Fruit fly (Drosophila melanogaster) whole organism, embryonic: ENCODE data around the gene CG34134.
A peak's percentile ranks its signal among the peaks of the same experiment; 100 is the strongest.

Experiments
- Aef1 ChIP-seq: fragments of 200-800 bp; sonication (Bioruptor generic); IDR thresholded peaks from 3 replicates; pipeline ENCODE4 v1.3.6; 2022; ENCODE audit warnings: missing biosample characterization, missing genetic modification characterization
- Atf-2 ChIP-seq: fragments of 200-800 bp; sonication (Bioruptor generic); optimal IDR thresholded peaks from 2 replicates; lab custom pipeline; 2016; ENCODE audit warnings: missing biosample characterization, missing genetic modification characterization
- Atf6 ChIP-seq: fragments of 200-800 bp; sonication (Bioruptor generic); IDR thresholded peaks from 2 replicates; pipeline ENCODE4 v1.3.6; 2022; ENCODE audit warnings: missing biosample characterization, missing genetic modification characterization
- Awh ChIP-seq: fragments of 200-800 bp; sonication (Bioruptor generic); IDR thresholded peaks from 2 replicates; pipeline ENCODE4, ENCODE4 v1.3.6; 2022; ENCODE audit warnings: missing biosample characterization, missing genetic modification characterization
- CG10565 ChIP-seq: fragments of 200-800 bp; sonication (Bioruptor generic); optimal IDR thresholded peaks from 3 replicates; lab custom pipeline; 2016; ENCODE audit warnings: missing biosample characterization, mild to moderate bottlenecking, missing genetic modification characterization
- CG11093 ChIP-seq: fragments of 200-800 bp; sonication (Bioruptor generic); IDR thresholded peaks from 3 replicates; pipeline ENCODE4 v1.3.6; 2022; ENCODE audit warnings: missing biosample characterization, missing genetic modification characterization
- CG15073 ChIP-seq: fragments of 200-800 bp; sonication (Bioruptor generic); optimal IDR thresholded peaks from 2 replicates; lab custom pipeline; 2016; ENCODE audit warnings: missing biosample characterization, missing genetic modification characterization
- CG1529 ChIP-seq: fragments of 200-800 bp; sonication (Bioruptor generic); optimal IDR thresholded peaks from 3 replicates; lab custom pipeline; 2018; ENCODE audit warnings: missing biosample characterization, missing genetic modification characterization
- CG18599 ChIP-seq: fragments of 200-800 bp; sonication (Bioruptor generic); optimal IDR thresholded peaks from 3 replicates; lab custom pipeline; 2017; ENCODE audit warnings: missing biosample characterization, missing genetic modification characterization, mild to moderate bottlenecking, moderate library complexity, missing genetic modification reagents
- CG30431 ChIP-seq: fragments of 200-800 bp; sonication (Bioruptor generic); optimal IDR thresholded peaks from 2 replicates; lab custom pipeline; 2017; ENCODE audit warnings: missing biosample characterization, missing genetic modification characterization
- CG42726 ChIP-seq: fragments of 200-800 bp; sonication (Bioruptor generic); IDR thresholded peaks from 2 replicates; pipeline ENCODE4 v1.3.6; 2022; ENCODE audit warnings: missing biosample characterization, missing genetic modification characterization; ENCODE audit not compliant: partially characterized antibody
- CG4282 ChIP-seq: fragments of 200-800 bp; sonication (Bioruptor generic); optimal IDR thresholded peaks from 2 replicates; lab custom pipeline; 2016; ENCODE audit warnings: missing biosample characterization, missing genetic modification characterization
- CG4404 ChIP-seq: fragments of 200-800 bp; sonication (Bioruptor generic); IDR thresholded peaks from 2 replicates; pipeline ENCODE4 v1.3.6; 2022; ENCODE audit warnings: missing biosample characterization, missing genetic modification characterization
- CG4707 ChIP-seq: fragments of 200-800 bp; sonication (Bioruptor generic); optimal IDR thresholded peaks from 2 replicates; lab custom pipeline; 2018; ENCODE audit warnings: missing biosample characterization, mild to moderate bottlenecking, missing genetic modification characterization, moderate library complexity
- CG8281 ChIP-seq: fragments of 200-800 bp; sonication (Bioruptor generic); optimal IDR thresholded peaks from 2 replicates; lab custom pipeline; 2018; ENCODE audit warnings: missing biosample characterization, mild to moderate bottlenecking, missing genetic modification characterization, moderate library complexity
- CG8290 ChIP-seq, 3 experiments: fragments of 200-800 bp; sonication (Bioruptor generic); optimal IDR thresholded peaks; 2 replicates each; lab custom pipeline; 2016 to 2019; ENCODE audit warnings: missing biosample characterization in 3 of 3, missing genetic modification characterization in 3 of 3, mild to moderate bottlenecking in 2 of 3, moderate library complexity in 1 of 3
- CG8478 ChIP-seq: fragments of >200 bp; optimal IDR thresholded peaks from 2 replicates; lab custom pipeline; 2018
- CG9932 ChIP-seq: fragments of 200-800 bp; sonication (Bioruptor generic); IDR thresholded peaks from 2 replicates; pipeline ENCODE4 v1.3.6; 2022; ENCODE audit warnings: missing biosample characterization, missing genetic modification characterization
- Deaf1 ChIP-seq: fragments of 200-800 bp; optimal IDR thresholded peaks from 3 replicates; lab custom pipeline; 2019; ENCODE audit warnings: missing biosample characterization, mild to moderate bottlenecking, missing genetic modification characterization, moderate library complexity
- Doc3 ChIP-seq: fragments of 200-800 bp; sonication (Bioruptor generic); IDR thresholded peaks from 3 replicates; pipeline ENCODE4 v1.3.6; 2022; ENCODE audit warnings: missing biosample characterization, missing genetic modification characterization; ENCODE audit not compliant: partially characterized antibody
- Dp ChIP-seq: fragments of 200-800 bp; sonication (Bioruptor generic); optimal IDR thresholded peaks from 2 replicates; lab custom pipeline; 2018; ENCODE audit warnings: missing biosample characterization, mild to moderate bottlenecking, missing genetic modification characterization, moderate library complexity
- GATAe ChIP-seq: fragments of 200-800 bp; sonication (Bioruptor generic); conservative IDR thresholded peaks from 2 replicates; pipeline ENCODE4 v1.3.6; 2022; ENCODE audit warnings: missing biosample characterization, missing genetic modification characterization
- HHEX ChIP-seq: fragments of 200-800 bp; sonication (Bioruptor generic); optimal IDR thresholded peaks from 3 replicates; lab custom pipeline; 2017; ENCODE audit warnings: missing biosample characterization, mild to moderate bottlenecking, missing genetic modification characterization, missing genetic modification reagents
- HLH3B ChIP-seq: fragments of 200-800 bp; sonication (Bioruptor generic); IDR thresholded peaks from 2 replicates; pipeline ENCODE4 v1.3.6; 2022; ENCODE audit warnings: missing biosample characterization, missing genetic modification characterization
- Jarid2 ChIP-seq: fragments of 200-800 bp; sonication (Bioruptor generic); optimal IDR thresholded peaks from 3 replicates; lab custom pipeline; 2017; ENCODE audit warnings: mild to moderate bottlenecking, missing biosample characterization, missing genetic modification reagents, missing genetic modification characterization
- Med ChIP-seq: fragments of 200-800 bp; sonication (Bioruptor generic); peaks from one replicate; lab custom pipeline; 2016; ENCODE audit warnings: missing biosample characterization, missing genetic modification characterization, mild to moderate bottlenecking, inconsistent platforms, moderate library complexity
- Opbp ChIP-seq: fragments of 200-800 bp; sonication (Bioruptor generic); IDR thresholded peaks from 3 replicates; pipeline ENCODE4 v1.3.6; 2022; ENCODE audit warnings: missing biosample characterization, missing genetic modification characterization; ENCODE audit not compliant: partially characterized antibody
- Sin3A ChIP-seq: fragments of >200 bp; optimal IDR thresholded peaks from 2 replicates; lab custom pipeline; 2018
- Sox100B ChIP-seq: fragments of 200-800 bp; sonication (Bioruptor generic); optimal IDR thresholded peaks from 3 replicates; lab custom pipeline; 2018; ENCODE audit warnings: missing biosample characterization, mild to moderate bottlenecking, missing genetic modification characterization
- Tbp ChIP-seq: fragments of >200 bp; optimal IDR thresholded peaks from 2 replicates; lab custom pipeline; 2018; ENCODE audit warnings: missing biosample characterization, missing genetic modification characterization
- bbx ChIP-seq: fragments of 200-800 bp; sonication (Bioruptor generic); IDR thresholded peaks from 2 replicates; pipeline ENCODE4 v1.3.6; 2022; ENCODE audit warnings: missing biosample characterization, missing genetic modification characterization; ENCODE audit not compliant: partially characterized antibody
- dan ChIP-seq: fragments of 200-800 bp; sonication (Bioruptor generic); IDR thresholded peaks from 2 replicates; pipeline ENCODE4 v1.3.6; 2022; ENCODE audit warnings: missing biosample characterization, missing genetic modification characterization
- eve ChIP-seq, 2 experiments: fragments of >200 bp; optimal IDR thresholded peaks; 2 replicates each; lab custom pipeline; 2017; ENCODE audit warnings: missing biosample characterization in 2 of 2, missing genetic modification characterization in 2 of 2
- fru ChIP-seq: fragments of >200 bp; optimal IDR thresholded peaks from 2 replicates; lab custom pipeline; 2017
- hth ChIP-seq: fragments of >200 bp; optimal IDR thresholded peaks from 2 replicates; lab custom pipeline; 2017; ENCODE audit warnings: inconsistent platforms
- insv ChIP-seq, 2 experiments: fragments of 200-800 bp; sonication (Bioruptor generic); optimal IDR thresholded peaks; 3 replicates each; lab custom pipeline; 2016 to 2018; ENCODE audit warnings: missing biosample characterization in 2 of 2, missing genetic modification characterization in 2 of 2
- jumu ChIP-seq: fragments of 200-800 bp; sonication (Bioruptor generic); optimal IDR thresholded peaks from 3 replicates; lab custom pipeline; 2016; ENCODE audit warnings: missing biosample characterization, missing genetic modification characterization
- lab ChIP-seq: fragments of 200-800 bp; sonication (Bioruptor generic); optimal IDR thresholded peaks from 3 replicates; lab custom pipeline; 2017; ENCODE audit warnings: missing biosample characterization, missing genetic modification characterization, mild to moderate bottlenecking, moderate library complexity, missing genetic modification reagents
- mam ChIP-seq: fragments of 200-800 bp; sonication (Bioruptor generic); optimal IDR thresholded peaks from 3 replicates; lab custom pipeline; 2016; ENCODE audit warnings: missing biosample characterization, missing genetic modification characterization
- pfk ChIP-seq: fragments of 200-800 bp; sonication (Bioruptor generic); optimal IDR thresholded peaks from 2 replicates; lab custom pipeline; 2018; ENCODE audit warnings: missing biosample characterization, mild to moderate bottlenecking, missing genetic modification characterization, moderate library complexity
- pho ChIP-seq: fragments of 200-800 bp; sonication (Bioruptor generic); optimal IDR thresholded peaks from 2 replicates; lab custom pipeline; 2016; ENCODE audit warnings: missing biosample characterization, missing genetic modification characterization
- psq ChIP-seq: fragments of 200-800 bp; sonication (Bioruptor generic); optimal IDR thresholded peaks from 2 replicates; lab custom pipeline; 2017; ENCODE audit warnings: missing biosample characterization, missing genetic modification characterization
- pum ChIP-seq: fragments of 200-800 bp; sonication (Bioruptor generic); optimal IDR thresholded peaks from 2 replicates; lab custom pipeline; 2016; ENCODE audit warnings: missing biosample characterization, missing genetic modification characterization
- salm ChIP-seq: fragments of 200-800 bp; sonication (Bioruptor generic); optimal IDR thresholded peaks from 2 replicates; lab custom pipeline; 2018; ENCODE audit warnings: missing biosample characterization, mild to moderate bottlenecking, missing genetic modification characterization
- sens ChIP-seq: fragments of 200-800 bp; sonication (Bioruptor generic); peaks from one replicate; lab custom pipeline; 2016; ENCODE audit warnings: missing biosample characterization, missing genetic modification characterization
- sim ChIP-seq: fragments of 200-800 bp; sonication (Bioruptor generic); IDR thresholded peaks from 2 replicates; pipeline ENCODE4 v1.3.6; 2022; ENCODE audit warnings: missing biosample characterization, missing genetic modification characterization
- sisA ChIP-seq: fragments of 200-800 bp; sonication (Bioruptor generic); IDR thresholded peaks from 2 replicates; pipeline ENCODE4 v1.3.6; 2022; ENCODE audit warnings: missing biosample characterization, missing genetic modification characterization
- sug ChIP-seq: fragments of 200-800 bp; optimal IDR thresholded peaks from 2 replicates; lab custom pipeline; 2019; ENCODE audit warnings: missing biosample characterization, mild to moderate bottlenecking, missing genetic modification characterization, moderate library complexity
- trh ChIP-seq: fragments of 200-800 bp; sonication (Bioruptor generic); optimal IDR thresholded peaks from 2 replicates; lab custom pipeline; 2016; ENCODE audit warnings: missing biosample characterization, missing genetic modification characterization
- vvl ChIP-seq: fragments of 200-800 bp; sonication (Bioruptor generic); IDR thresholded peaks from 2 replicates; pipeline ENCODE4 v1.3.6; 2022; ENCODE audit warnings: missing biosample characterization, missing genetic modification characterization
- zen ChIP-seq: fragments of 200-800 bp; sonication (Bioruptor generic); optimal IDR thresholded peaks from 3 replicates; lab custom pipeline; 2018; ENCODE audit warnings: missing biosample characterization, mild to moderate bottlenecking, missing genetic modification characterization, moderate library complexity

CG34134 gene

dm6 chr2L:8204996-8205567, 14.5 kb upstream of the CG34134 start, which contains the start of gene SLC5A11 (continued):
- peak; percentile 81 for TF ChIP-seq CG4282 (GFP tag; lab: Kevin White, UChicago)
- no peak; the same call in 2 of the 3 replicates for TF ChIP-seq Opbp (GFP tag; lab: Robert Waterston, UW)
- TF ChIP-seq Atf6 = peak; percentile 100
- TF ChIP-seq Jarid2 = peak; percentile 85
- peak; percentile 99 for TF ChIP-seq lab (GFP tag; lab: Kevin White, UChicago)
- peak; percentile 99 for TF ChIP-seq CG18599
- peak; percentile 99 for TF ChIP-seq Sox100B (GFP tag; lab: Kevin White, UChicago)
- TF ChIP-seq Dp (GFP tag; lab: Kevin White, UChicago) = peak; percentile 5
- TF ChIP-seq sug = peak; percentile 99
- TF ChIP-seq CG8290 (GFP tag; optimal IDR thresholded peaks at IDR 0.05; lab: Kevin White, UChicago) = peak; percentile 93
- peak in 1 of 2 experiments; percentile 57 for TF ChIP-seq CG8290 (tag; optimal IDR thresholded peaks at IDR 0.05; lab: Kevin White, UChicago)
- peak; percentile 100 for TF ChIP-seq Med (GFP tag; lab: Kevin White, UChicago)
- TF ChIP-seq salm (tag; lab: Kevin White, UChicago) = peak; percentile 81
- TF ChIP-seq pho = peak; percentile 52
- peak; percentile 96 for TF ChIP-seq CG9932 (GFP tag; lab: Robert Waterston, UW)
- peak; percentile 84 for TF ChIP-seq sens
- TF ChIP-seq fru (lab: Kevin White, UChicago) = no peak
- peak; percentile 95 for TF ChIP-seq mam (GFP tag; lab: Kevin White, UChicago)
- TF ChIP-seq CG4707 = peak; percentile 81
- TF ChIP-seq CG11093 (GFP tag; lab: Robert Waterston, UW) = peak; percentile 93
- peak; percentile 49 for TF ChIP-seq dan (GFP tag; lab: Robert Waterston, UW)
- peak in 1 of 2 experiments; percentile 60 for TF ChIP-seq insv (GFP tag; optimal IDR thresholded peaks at IDR 0.05; lab: Kevin White, UChicago)
- no peak for TF ChIP-seq CG8478 (lab: Kevin White, UChicago)
- TF ChIP-seq CG42726 (GFP tag; lab: Robert Waterston, UW) = 0 out of 2 replicates have a peak, but pooled peaks have one; percentile 55
- TF ChIP-seq sim (GFP tag; lab: Robert Waterston, UW) = peak; percentile 94
- peak; percentile 83 for TF ChIP-seq CG15073
- peak; percentile 97 for TF ChIP-seq pum (GFP tag; lab: Kevin White, UChicago)
- peak; percentile 97 for TF ChIP-seq HHEX (GFP tag; lab: Kevin White, UChicago)
- peak; percentile 97 for TF ChIP-seq Awh (GFP tag; lab: Robert Waterston, UW)
- TF ChIP-seq Doc3 = no peak
- no peak for TF ChIP-seq hth (lab: Kevin White, UChicago)
- peak; percentile 96 for TF ChIP-seq psq
- no peak for TF ChIP-seq Tbp (GFP tag; lab: Kevin White, UChicago)
- TF ChIP-seq Aef1 (GFP tag; lab: Robert Waterston, UW) = peak; percentile 100
- TF ChIP-seq HLH3B (GFP tag; lab: Robert Waterston, UW) = peak; percentile 99
- TF ChIP-seq vvl = peak; percentile 99
- peak; percentile 94 for TF ChIP-seq CG1529 (GFP tag; lab: Kevin White, UChicago)
- peak; percentile 96 for TF ChIP-seq trh (GFP tag; lab: Kevin White, UChicago)
- no peak; the same call in 1 of the 2 replicates for TF ChIP-seq bbx (GFP tag; lab: Robert Waterston, UW)
- peak; percentile 94 for TF ChIP-seq CG10565 (GFP tag; lab: Kevin White, UChicago)
- TF ChIP-seq CG8281 (tag; lab: Kevin White, UChicago) = peak; percentile 85
- TF ChIP-seq jumu (GFP tag; lab: Kevin White, UChicago) = peak; percentile 71
- no peak for TF ChIP-seq pfk
- peak; percentile 85 for TF ChIP-seq CG4404
- peak; percentile 95 for TF ChIP-seq Atf-2 (GFP tag; lab: Kevin White, UChicago)
- peak in 1 of 2 experiments; percentile 100 for TF ChIP-seq eve (GFP tag; optimal IDR thresholded peaks at IDR 0.05; lab: Kevin White, UChicago)
- TF ChIP-seq sisA (GFP tag; lab: Robert Waterston, UW) = peak; percentile 99
- TF ChIP-seq GATAe = peak; percentile 92
- TF ChIP-seq Sin3A (lab: Kevin White, UChicago) = no peak
- peak; percentile 80 for TF ChIP-seq zen (tag; lab: Kevin White, UChicago)
- peak; percentile 95 for TF ChIP-seq Deaf1 (tag; lab: Kevin White, UChicago)
- peak; percentile 23 for TF ChIP-seq CG30431 (GFP tag; lab: Kevin White, UChicago)
